Fruit fly (Drosophila melanogaster) whole organism, wandering third instar larva: ENCODE results near the gene Gem4b.
A peak's percentile ranks its signal among the peaks of the same experiment; 100 is the strongest.

ENCODE experiments used
- Abd-B ChIP-seq: fragments of >200 bp; optimal IDR thresholded peaks from 2 replicates; lab custom pipeline; 2017; ENCODE audit warnings: missing biosample characterization, missing genetic modification characterization
- CG32264 ChIP-seq: fragments of 200-800 bp; sonication (Bioruptor generic); optimal IDR thresholded peaks from 2 replicates; lab custom pipeline; 2016; ENCODE audit warnings: missing biosample characterization, missing genetic modification characterization
- CG9705 ChIP-seq: fragments of 200-800 bp; sonication (Bioruptor generic); optimal IDR thresholded peaks from 2 replicates; lab custom pipeline; 2018; ENCODE audit warnings: missing biosample characterization, mild to moderate bottlenecking, missing genetic modification characterization
- CrebA ChIP-seq: fragments of 200-800 bp; sonication (Bioruptor generic); optimal IDR thresholded peaks from 2 replicates; lab custom pipeline; 2016; ENCODE audit warnings: missing biosample characterization, mild to moderate bottlenecking, missing genetic modification characterization, borderline replicate concordance
- Dfd ChIP-seq: fragments of >200 bp; optimal IDR thresholded peaks from 2 replicates; lab custom pipeline; 2017; ENCODE audit warnings: missing biosample characterization, missing genetic modification characterization
- Dif ChIP-seq: fragments of 200-275, 200-300 bp; sonication (Bioruptor generic); optimal IDR thresholded peaks from 2 replicates; lab custom pipeline; 2018; ENCODE audit warnings: missing biosample characterization, missing genetic modification characterization; ENCODE audit not compliant: partially characterized antibody
- GATAd ChIP-seq: sonication (Bioruptor generic); optimal IDR thresholded peaks from 2 replicates; lab custom pipeline; 2016; ENCODE audit warnings: missing biosample characterization, missing genetic modification characterization
- HLH106 ChIP-seq: fragments of 200-800 bp; optimal IDR thresholded peaks from 3 replicates; lab custom pipeline; 2019; ENCODE audit warnings: missing biosample characterization, mild to moderate bottlenecking, missing genetic modification characterization, moderate library complexity
- Hnf4 ChIP-seq: fragments of 200-800 bp; sonication (Bioruptor generic); optimal IDR thresholded peaks from 2 replicates; lab custom pipeline; 2016; ENCODE audit warnings: missing biosample characterization, mild to moderate bottlenecking, missing genetic modification characterization
- Hr78 ChIP-seq: fragments of >200 bp; optimal IDR thresholded peaks from 2 replicates; lab custom pipeline; 2017; ENCODE audit warnings: missing biosample characterization, missing genetic modification characterization
- Jra ChIP-seq: sonication (Bioruptor generic); optimal IDR thresholded peaks from 2 replicates; lab custom pipeline; 2016; ENCODE audit warnings: missing biosample characterization, missing genetic modification characterization
- Mio ChIP-seq: sonication (Bioruptor generic); optimal IDR thresholded peaks from 2 replicates; lab custom pipeline; 2016; ENCODE audit warnings: missing biosample characterization, missing genetic modification characterization
- Myc ChIP-seq: fragments of >200 bp; optimal IDR thresholded peaks from 2 replicates; lab custom pipeline; 2017
- N ChIP-seq: fragments of >200 bp; optimal IDR thresholded peaks from 2 replicates; lab custom pipeline; 2018; ENCODE audit warnings: missing biosample characterization, missing external identifiers, missing genetic modification characterization
- OdsH ChIP-seq: fragments of 200-800 bp; sonication (Bioruptor generic); optimal IDR thresholded peaks from 2 replicates; lab custom pipeline; 2016; ENCODE audit warnings: missing biosample characterization, mild to moderate bottlenecking, missing genetic modification characterization
- Rel ChIP-seq, 2 experiments: fragments of 200-800 bp; sonication (Bioruptor generic) in 1 of 2; optimal IDR thresholded peaks; 2 replicates in 1 of 2; 3 replicates in 1 of 2; lab custom pipeline; 2016 to 2019; ENCODE audit warnings: mild to moderate bottlenecking in 2 of 2, missing biosample characterization in 2 of 2, missing genetic modification characterization in 2 of 2, moderate library complexity in 1 of 2
- Sp1 ChIP-seq: fragments of 200-800 bp; sonication (Bioruptor generic); optimal IDR thresholded peaks from 3 replicates; lab custom pipeline; 2019; ENCODE audit warnings: missing biosample characterization, mild to moderate bottlenecking, missing genetic modification characterization, moderate library complexity
- Vsx2 ChIP-seq: fragments of 200-300, 225-300 bp; sonication (Bioruptor generic); optimal IDR thresholded peaks from 2 replicates; lab custom pipeline; 2018; ENCODE audit warnings: missing biosample characterization, missing genetic modification characterization; ENCODE audit not compliant: partially characterized antibody
- br ChIP-seq: fragments of 200-800 bp; sonication (Bioruptor generic); optimal IDR thresholded peaks from 2 replicates; lab custom pipeline; 2016; ENCODE audit warnings: missing biosample characterization, missing genetic modification characterization
- brk ChIP-seq: fragments of 200-800 bp; sonication (Bioruptor generic); optimal IDR thresholded peaks from 2 replicates; lab custom pipeline; 2016; ENCODE audit warnings: missing biosample characterization, mild to moderate bottlenecking, missing genetic modification characterization
- ey ChIP-seq: fragments of 200-800 bp; sonication (Bioruptor generic); optimal IDR thresholded peaks from 2 replicates; lab custom pipeline; 2016; ENCODE audit warnings: missing biosample characterization, missing genetic modification characterization
- foxo ChIP-seq, 2 experiments: fragments of 200-800 bp; sonication (Bioruptor generic); optimal IDR thresholded peaks; 2 replicates in 1 of 2; 3 replicates in 1 of 2; lab custom pipeline; 2016 to 2017; ENCODE audit warnings: missing biosample characterization in 2 of 2, missing genetic modification characterization in 2 of 2
- fru ChIP-seq: fragments of 200-800 bp; sonication (Bioruptor generic); optimal IDR thresholded peaks from 3 replicates; lab custom pipeline; 2016; ENCODE audit warnings: missing biosample characterization, mild to moderate bottlenecking, missing genetic modification characterization
- jim ChIP-seq: fragments of 175-275, 200-325 bp; sonication (Bioruptor generic); optimal IDR thresholded peaks from 2 replicates; lab custom pipeline; 2016; ENCODE audit warnings: missing biosample characterization, mild to moderate bottlenecking, missing genetic modification characterization
- lola ChIP-seq: fragments of >200 bp; optimal IDR thresholded peaks from 2 replicates; lab custom pipeline; 2017; ENCODE audit warnings: missing biosample characterization, missing genetic modification characterization
- pan ChIP-seq: fragments of >200 bp; optimal IDR thresholded peaks from 2 replicates; lab custom pipeline; 2017
- psq ChIP-seq: fragments of 200-800 bp; sonication (Bioruptor generic); optimal IDR thresholded peaks from 3 replicates; lab custom pipeline; 2017; ENCODE audit warnings: missing biosample characterization, mild to moderate bottlenecking, missing genetic modification characterization, moderate library complexity
- sage ChIP-seq: fragments of 200-800 bp; sonication (Bioruptor generic); optimal IDR thresholded peaks from 2 replicates; lab custom pipeline; 2016; ENCODE audit warnings: missing biosample characterization, mild to moderate bottlenecking, missing genetic modification characterization
- sv ChIP-seq: fragments of 200-800 bp; sonication (Bioruptor generic); optimal IDR thresholded peaks from 3 replicates; lab custom pipeline; 2016; ENCODE audit warnings: missing biosample characterization, missing genetic modification characterization
- tai ChIP-seq: sonication (Bioruptor generic); optimal IDR thresholded peaks from 2 replicates; lab custom pipeline; 2016; ENCODE audit warnings: missing biosample characterization, missing genetic modification characterization
- usp ChIP-seq: fragments of >200 bp; optimal IDR thresholded peaks from 2 replicates; lab custom pipeline; 2017; ENCODE audit warnings: missing biosample characterization, missing genetic modification characterization
- woc ChIP-seq: sonication (Bioruptor generic); optimal IDR thresholded peaks from 2 replicates; lab custom pipeline; 2016; ENCODE audit warnings: missing biosample characterization, mild to moderate bottlenecking, missing genetic modification characterization

Gene Gem4b

DNA sequence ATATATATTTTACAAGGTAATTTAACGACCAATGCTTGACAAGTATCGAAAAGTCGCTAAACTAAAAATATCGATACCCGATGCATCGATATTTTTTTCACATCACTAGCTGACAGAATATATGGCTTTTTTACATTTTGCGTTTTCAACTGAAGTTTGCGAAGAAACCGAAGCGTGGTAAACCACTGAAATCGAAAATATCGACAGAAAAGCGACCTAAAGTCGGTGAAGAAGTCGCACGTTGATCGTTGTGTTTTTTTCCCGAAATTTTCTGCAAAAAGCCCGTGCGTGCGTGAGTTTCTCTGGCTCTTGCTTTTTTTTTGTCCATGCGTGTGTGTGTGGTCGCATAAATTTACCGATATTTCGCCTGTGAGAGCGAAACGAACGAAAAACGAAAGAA is 8.2 kb downstream of the Gem4b start, which contains the start of gene Vap33:
Vap33 (plus strand) TSS at position 87 of the 400 bp plus-strand sequence.
- TF ChIP-seq jim (GFP tag; lab: Kevin White, UChicago), result no peak
- no peak for TF ChIP-seq N
- TF ChIP-seq usp, result no peak
- TF ChIP-seq Vsx2 (GFP tag; lab: Kevin White, UChicago), result no peak
- TF ChIP-seq sv, result no peak
- no peak for TF ChIP-seq psq (GFP tag; lab: Kevin White, UChicago)
- TF ChIP-seq OdsH (GFP tag; lab: Kevin White, UChicago), result no peak
- no peak for TF ChIP-seq woc (GFP tag; lab: Kevin White, UChicago)
- no peak for TF ChIP-seq Mio (GFP tag; lab: Kevin White, UChicago)
- no peak for TF ChIP-seq pan (lab: Kevin White, UChicago)
- no peak for TF ChIP-seq foxo (GFP tag; optimal IDR thresholded peaks at IDR 0.05; lab: Kevin White, UChicago)
- TF ChIP-seq GATAd, result no peak
- TF ChIP-seq tai (GFP tag; lab: Kevin White, UChicago), result no peak
- TF ChIP-seq ey (GFP tag; lab: Kevin White, UChicago), result no peak
- no peak for TF ChIP-seq Dif (GFP tag; lab: Kevin White, UChicago)
- TF ChIP-seq Dfd (GFP tag; lab: Kevin White, UChicago), result no peak
- no peak for TF ChIP-seq Hr78

DNA sequence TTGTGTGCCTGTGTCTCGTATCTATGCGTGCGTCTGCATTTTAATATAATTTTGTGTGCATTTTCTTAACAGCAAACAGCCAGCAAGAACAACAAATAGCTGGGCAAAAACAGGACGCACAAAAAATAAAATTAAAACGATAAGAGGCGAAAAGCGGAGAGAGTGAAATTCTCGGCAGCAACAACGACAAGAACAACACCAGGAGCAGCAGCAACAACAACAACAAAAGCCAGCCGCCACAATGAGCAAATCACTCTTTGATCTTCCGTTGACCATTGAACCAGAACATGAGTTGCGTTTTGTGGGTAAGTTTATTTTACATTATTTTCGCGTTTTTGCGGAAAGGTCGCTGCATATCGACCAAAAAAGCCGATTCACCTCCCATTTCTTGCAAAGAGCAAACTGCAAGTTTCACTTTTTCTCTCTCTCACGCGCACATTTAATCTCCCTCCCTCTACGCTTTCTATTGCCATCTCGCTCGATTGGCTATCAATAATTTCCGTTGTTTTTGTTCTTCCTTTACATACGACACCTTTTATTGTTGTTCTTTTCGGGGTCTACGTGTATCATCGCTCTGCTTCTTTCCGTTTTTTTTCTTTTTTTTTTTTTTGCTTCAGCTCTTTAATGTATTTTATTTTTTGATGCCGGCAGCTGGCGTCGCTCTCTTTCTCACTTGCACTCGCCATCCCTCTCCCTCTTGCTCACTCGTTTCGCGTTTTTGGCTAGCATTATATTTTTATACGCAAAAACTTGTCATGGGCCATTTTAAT is 8.9 kb downstream of the Gem4b start:
- TF ChIP-seq CrebA (no peak), fru (no peak), Dfd (GFP tag; lab: Kevin White, UChicago) (no peak), CG32264 (no peak), HLH106 (no peak), psq (GFP tag; lab: Kevin White, UChicago) (peak; percentile 65), br (GFP tag; lab: Kevin White, UChicago) (no peak), Hr78 (no peak), lola (GFP tag; lab: Kevin White, UChicago) (no peak), pan (lab: Kevin White, UChicago) (no peak), ey (GFP tag; lab: Kevin White, UChicago) (no peak), foxo (GFP tag; optimal IDR thresholded peaks at IDR 0.05; lab: Kevin White, UChicago) (no peak), sage (no peak), Jra (GFP tag; lab: Kevin White, UChicago) (peak; percentile 36), Rel (GFP tag; optimal IDR thresholded peaks at IDR 0.05; lab: Kevin White, UChicago) (no peak), Rel (tag; optimal IDR thresholded peaks at IDR 0.05; lab: Kevin White, UChicago) (peak; percentile 41), Sp1 (GFP tag; lab: Kevin White, UChicago) (peak; percentile 40), Myc (no peak), jim (GFP tag; lab: Kevin White, UChicago) (peak; percentile 31), tai (GFP tag; lab: Kevin White, UChicago) (no peak), Abd-B (GFP tag; lab: Kevin White, UChicago) (no peak)
- TF ChIP-seq, all 38 proteins: peak for 5

DNA sequence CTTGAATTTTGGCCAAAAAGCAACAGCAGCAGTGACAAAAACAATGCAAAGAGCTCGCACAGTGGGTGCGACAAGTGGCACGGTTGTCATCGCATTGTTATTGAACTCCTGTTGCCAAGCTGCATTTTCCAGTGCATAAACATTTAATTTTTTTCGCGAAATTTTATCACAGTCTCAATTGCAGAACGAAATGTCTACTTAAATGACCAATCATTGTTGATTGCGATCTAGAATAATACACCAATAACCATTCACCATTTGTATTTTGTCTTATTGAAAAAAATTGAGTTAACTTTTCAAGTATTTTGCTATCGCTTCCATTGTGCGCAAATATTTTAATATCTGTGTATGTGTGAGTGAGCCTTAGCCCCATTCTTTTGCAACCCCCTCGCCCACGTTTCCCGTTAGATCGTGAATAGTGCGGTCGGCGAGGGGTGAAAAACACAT is 9.6 kb downstream of the Gem4b start:
- no peak for TF ChIP-seq Hnf4
- no peak for TF ChIP-seq fru
- TF ChIP-seq GATAd, result no peak
- no peak for TF ChIP-seq N
- no peak for TF ChIP-seq woc (GFP tag; lab: Kevin White, UChicago)
- TF ChIP-seq foxo (GFP tag; optimal IDR thresholded peaks at IDR 0.05; lab: Kevin White, UChicago), result peak in 1 of 2 experiments; percentile 51
- TF ChIP-seq CG9705 (GFP tag; lab: Kevin White, UChicago), result no peak
- TF ChIP-seq brk (GFP tag; lab: Kevin White, UChicago), result no peak
- TF ChIP-seq tai (GFP tag; lab: Kevin White, UChicago), result no peak
- no peak for TF ChIP-seq Dfd (GFP tag; lab: Kevin White, UChicago)
- TF ChIP-seq Dif (GFP tag; lab: Kevin White, UChicago), result no peak
- TF ChIP-seq ey (GFP tag; lab: Kevin White, UChicago), result peak; percentile 12
- no peak for TF ChIP-seq lola (GFP tag; lab: Kevin White, UChicago)
- TF ChIP-seq Vsx2 (GFP tag; lab: Kevin White, UChicago), result no peak

DNA sequence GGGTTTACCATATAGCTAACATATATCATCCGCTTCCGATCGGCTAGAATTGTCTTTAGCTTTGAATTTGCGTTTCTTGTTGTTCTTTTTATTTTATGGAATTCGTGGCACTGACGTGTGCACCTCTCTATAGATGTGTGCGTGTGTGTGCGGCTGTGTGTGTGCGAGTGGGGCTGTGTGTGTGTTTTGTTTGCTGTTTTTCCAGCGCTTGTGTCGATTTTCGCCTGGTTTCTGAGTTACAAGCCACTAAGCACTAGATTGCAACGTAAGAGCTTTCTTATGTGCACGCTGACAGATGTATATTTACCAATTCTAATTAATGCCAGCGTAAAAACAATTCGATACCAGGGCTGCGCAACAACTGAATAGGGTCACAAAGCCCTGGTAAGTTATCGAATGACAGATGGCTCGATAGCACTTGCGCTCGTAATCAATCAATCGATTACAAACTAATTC is 24.3 kb downstream of the Gem4b start, which contains the start of gene lva:
lva (minus strand) TSS at position 363 of the 456 bp plus-strand sequence.
- TF ChIP-seq jim (GFP tag; lab: Kevin White, UChicago) (peak; percentile 10), N (peak; percentile 24), Rel (GFP tag; optimal IDR thresholded peaks at IDR 0.05; lab: Kevin White, UChicago) (no peak), Rel (tag; optimal IDR thresholded peaks at IDR 0.05; lab: Kevin White, UChicago) (peak; percentile 37), psq (GFP tag; lab: Kevin White, UChicago) (no peak)
